Fruit fly (Drosophila melanogaster) whole organism, embryonic: ENCODE measurements around the gene Slh.

Source experiments
- CG1024 ChIP-seq: fragments of 200-800 bp; sonication (Bioruptor generic); IDR thresholded peaks from 2 replicates; pipeline ENCODE4 v1.3.6; 2022; ENCODE audit warnings: missing biosample characterization, missing genetic modification characterization
- CG11247 ChIP-seq: fragments of 200-800 bp; sonication (Bioruptor generic); IDR thresholded peaks from 2 replicates; pipeline ENCODE4 v1.3.6; 2022; ENCODE audit warnings: missing biosample characterization, missing genetic modification characterization
- CG13287 ChIP-seq: fragments of 200-800 bp; sonication (Bioruptor generic); IDR thresholded peaks from 2 replicates; pipeline ENCODE4 v1.3.6; 2022; ENCODE audit warnings: missing biosample characterization, missing genetic modification characterization; ENCODE audit not compliant: partially characterized antibody
- CG1603 ChIP-seq: fragments of 200-800 bp; sonication (Bioruptor generic); optimal IDR thresholded peaks from 2 replicates; lab custom pipeline; 2019; ENCODE audit warnings: missing biosample characterization, mild to moderate bottlenecking, missing genetic modification characterization, moderate library complexity
- CG17802 ChIP-seq: fragments of 200-800 bp; sonication (Bioruptor generic); optimal IDR thresholded peaks from 2 replicates; lab custom pipeline; 2018; ENCODE audit warnings: missing biosample characterization, mild to moderate bottlenecking, missing genetic modification characterization, moderate library complexity
- CG30020 ChIP-seq: fragments of 200-800 bp; optimal IDR thresholded peaks from 2 replicates; lab custom pipeline; 2019; ENCODE audit warnings: missing biosample characterization, mild to moderate bottlenecking, missing genetic modification characterization, moderate library complexity
- CG3163 ChIP-seq: fragments of 200-800 bp; sonication (Bioruptor generic); optimal IDR thresholded peaks from 3 replicates; lab custom pipeline; 2016; ENCODE audit warnings: missing biosample characterization, missing genetic modification characterization
- CG3407 ChIP-seq: fragments of 200-800 bp; sonication (Bioruptor generic); optimal IDR thresholded peaks from 2 replicates; lab custom pipeline; 2018; ENCODE audit warnings: missing biosample characterization, mild to moderate bottlenecking, missing genetic modification characterization
- CG34376 ChIP-seq: fragments of 200-800 bp; sonication (Bioruptor generic); optimal IDR thresholded peaks from 2 replicates; lab custom pipeline; 2018; ENCODE audit warnings: missing biosample characterization, mild to moderate bottlenecking, missing genetic modification characterization
- CG7357 ChIP-seq: fragments of 200-800 bp; sonication (Bioruptor generic); IDR thresholded peaks from 3 replicates; pipeline ENCODE4 v1.3.6; 2022; ENCODE audit warnings: missing biosample characterization, missing genetic modification characterization
- CG7786 ChIP-seq: fragments of 200-800 bp; sonication (Bioruptor generic); optimal IDR thresholded peaks from 2 replicates; lab custom pipeline; 2016; ENCODE audit warnings: missing biosample characterization, missing genetic modification characterization
- CG9609 ChIP-seq: fragments of 200-800 bp; sonication (Bioruptor generic); optimal IDR thresholded peaks from 3 replicates; lab custom pipeline; 2016; ENCODE audit warnings: missing biosample characterization, missing genetic modification characterization
- CG9797 ChIP-seq: fragments of 200-800 bp; sonication (Bioruptor generic); optimal IDR thresholded peaks from 3 replicates; lab custom pipeline; 2018; ENCODE audit warnings: missing biosample characterization, mild to moderate bottlenecking, missing genetic modification characterization
- CHES-1-like ChIP-seq: fragments of 200-800 bp; sonication (Bioruptor generic); optimal IDR thresholded peaks from 2 replicates; lab custom pipeline; 2016; ENCODE audit warnings: missing biosample characterization, missing genetic modification characterization
- D ChIP-seq, 2 experiments: fragments of 200-800 bp in 1 of 2; fragments of >200 bp in 1 of 2; sonication (Bioruptor generic) in 1 of 2; optimal IDR thresholded peaks; 2 replicates in 1 of 2; 3 replicates in 1 of 2; lab custom pipeline; 2017; ENCODE audit warnings: mild to moderate bottlenecking in 1 of 2, missing biosample characterization in 1 of 2, missing genetic modification characterization in 1 of 2, missing genetic modification reagents in 1 of 2
- D19A ChIP-seq: fragments of 200-800 bp; optimal IDR thresholded peaks from 3 replicates; lab custom pipeline; 2019; ENCODE audit warnings: missing biosample characterization, mild to moderate bottlenecking, missing genetic modification characterization, moderate library complexity
- Dek ChIP-seq: fragments of 200-800 bp; sonication (Bioruptor generic); optimal IDR thresholded peaks from 3 replicates; lab custom pipeline; 2019; ENCODE audit warnings: missing biosample characterization, mild to moderate bottlenecking, missing genetic modification characterization, moderate library complexity
- Dfd ChIP-seq, 2 experiments: fragments of >200 bp; optimal IDR thresholded peaks; 2 replicates each; lab custom pipeline; 2017; ENCODE audit warnings: missing biosample characterization in 2 of 2, missing genetic modification characterization in 2 of 2
- Dip2 ChIP-seq: fragments of 200-800 bp; sonication (Bioruptor generic); IDR thresholded peaks from 2 replicates; pipeline ENCODE4 v1.3.6; 2022; ENCODE audit warnings: missing biosample characterization, missing genetic modification characterization
- Doc3 ChIP-seq: fragments of 200-800 bp; sonication (Bioruptor generic); IDR thresholded peaks from 3 replicates; pipeline ENCODE4 v1.3.6; 2022; ENCODE audit warnings: missing biosample characterization, missing genetic modification characterization; ENCODE audit not compliant: partially characterized antibody
- Dp ChIP-seq: fragments of 200-800 bp; sonication (Bioruptor generic); optimal IDR thresholded peaks from 2 replicates; lab custom pipeline; 2018; ENCODE audit warnings: missing biosample characterization, mild to moderate bottlenecking, missing genetic modification characterization, moderate library complexity
- Drgx ChIP-seq: fragments of 200-800 bp; sonication (Bioruptor generic); IDR thresholded peaks from 2 replicates; pipeline ENCODE4 v1.3.6; 2022; ENCODE audit warnings: missing biosample characterization, missing genetic modification characterization
- Elba2 ChIP-seq: fragments of 200-800 bp; sonication (Bioruptor generic); optimal IDR thresholded peaks from 3 replicates; lab custom pipeline; 2016; ENCODE audit warnings: missing biosample characterization, missing genetic modification characterization
- Hmx ChIP-seq: fragments of 200-800 bp; sonication (Bioruptor generic); optimal IDR thresholded peaks from 2 replicates; lab custom pipeline; 2016; ENCODE audit warnings: missing biosample characterization, missing genetic modification characterization
- Max ChIP-seq: fragments of 200-800 bp; sonication (Bioruptor generic); optimal IDR thresholded peaks from 2 replicates; lab custom pipeline; 2016; ENCODE audit warnings: missing biosample characterization, mild to moderate bottlenecking, missing genetic modification characterization
- Ptx1 ChIP-seq: fragments of 200-800 bp; sonication (Bioruptor generic); IDR thresholded peaks from 2 replicates; pipeline ENCODE4 v1.3.6; 2022; ENCODE audit warnings: missing biosample characterization, missing genetic modification characterization
- Sox102F ChIP-seq: fragments of 200-800 bp; sonication (Bioruptor generic); optimal IDR thresholded peaks from 2 replicates; lab custom pipeline; 2018; ENCODE audit warnings: missing biosample characterization, mild to moderate bottlenecking, missing genetic modification characterization, moderate library complexity
- Spps ChIP-seq: fragments of 200-800 bp; sonication (Bioruptor generic); optimal IDR thresholded peaks from 2 replicates; lab custom pipeline; 2018; ENCODE audit warnings: missing biosample characterization, mild to moderate bottlenecking, missing genetic modification characterization
- Stat92E ChIP-seq, 3 experiments: fragments of >200 bp in 2 of 3; fragments of 200-800 bp in 1 of 3; sonication (Bioruptor generic) in 1 of 3; optimal IDR thresholded peaks; 2 replicates each; lab custom pipeline; 2017 to 2019; ENCODE audit warnings: missing biosample characterization in 3 of 3, missing genetic modification characterization in 3 of 3, mild to moderate bottlenecking in 1 of 3, moderate library complexity in 1 of 3
- TFAM ChIP-seq: fragments of 200-800 bp; sonication (Bioruptor generic); optimal IDR thresholded peaks from 2 replicates; lab custom pipeline; 2017; ENCODE audit warnings: missing biosample characterization, missing genetic modification characterization, inconsistent platforms
- al ChIP-seq: fragments of 200-800 bp; sonication (Bioruptor generic); IDR thresholded peaks from 2 replicates; pipeline ENCODE4 v1.3.6; 2022; ENCODE audit warnings: missing biosample characterization, missing genetic modification characterization
- ash1 ChIP-seq: fragments of 200-800 bp; sonication (Bioruptor generic); optimal IDR thresholded peaks from 2 replicates; lab custom pipeline; 2018; ENCODE audit warnings: missing biosample characterization, mild to moderate bottlenecking, missing genetic modification characterization
- az2 ChIP-seq: fragments of 200-800 bp; sonication (Bioruptor generic); optimal IDR thresholded peaks from 3 replicates; lab custom pipeline; 2016; ENCODE audit warnings: missing biosample characterization, missing genetic modification characterization
- chinmo ChIP-seq: fragments of 200-800 bp; sonication (Bioruptor generic); IDR thresholded peaks from 4 replicates; pipeline ENCODE4 v1.3.6; 2022; ENCODE audit warnings: missing biosample characterization, missing genetic modification characterization; ENCODE audit not compliant: partially characterized antibody
- ci ChIP-seq: fragments of 200-800 bp; sonication (Bioruptor generic); IDR thresholded peaks from 3 replicates; pipeline ENCODE4 v1.3.6; 2022; ENCODE audit warnings: missing biosample characterization, missing genetic modification characterization
- cwo ChIP-seq: fragments of 200-800 bp; sonication (Bioruptor generic); optimal IDR thresholded peaks from 3 replicates; lab custom pipeline; 2017; ENCODE audit warnings: missing biosample characterization, missing genetic modification characterization, mild to moderate bottlenecking, moderate library complexity, missing genetic modification reagents
- gem ChIP-seq: fragments of 200-800 bp; sonication (Bioruptor generic); optimal IDR thresholded peaks from 2 replicates; lab custom pipeline; 2019; ENCODE audit warnings: missing biosample characterization, mild to moderate bottlenecking, missing genetic modification characterization, moderate library complexity
- inv ChIP-seq: fragments of 200-800 bp; sonication (Bioruptor generic); IDR thresholded peaks from 2 replicates; pipeline ENCODE4 v1.3.6; 2022; ENCODE audit warnings: missing biosample characterization, missing genetic modification characterization; ENCODE audit not compliant: partially characterized antibody
- knrl ChIP-seq: fragments of 200-800 bp; sonication (Bioruptor generic); IDR thresholded peaks from 3 replicates; pipeline ENCODE4 v1.3.6; 2022; ENCODE audit warnings: missing biosample characterization, missing genetic modification characterization; ENCODE audit not compliant: partially characterized antibody
- mam ChIP-seq: fragments of 200-800 bp; sonication (Bioruptor generic); optimal IDR thresholded peaks from 3 replicates; lab custom pipeline; 2016; ENCODE audit warnings: missing biosample characterization, missing genetic modification characterization
- mld ChIP-seq: fragments of 200-800 bp; sonication (Bioruptor generic); IDR thresholded peaks from 3 replicates; pipeline ENCODE4 v1.3.6; 2022; ENCODE audit warnings: missing biosample characterization, missing genetic modification characterization; ENCODE audit not compliant: partially characterized antibody
- onecut ChIP-seq: fragments of 200-800 bp; sonication (Bioruptor generic); IDR thresholded peaks from 2 replicates; pipeline ENCODE4 v1.3.6; 2022; ENCODE audit warnings: missing biosample characterization, missing genetic modification characterization
- pb ChIP-seq: fragments of 200-800 bp; sonication (Bioruptor generic); optimal IDR thresholded peaks from 3 replicates; lab custom pipeline; 2016; ENCODE audit warnings: missing biosample characterization, missing genetic modification characterization
- stwl ChIP-seq: fragments of 200-800 bp; sonication (Bioruptor generic); optimal IDR thresholded peaks from 3 replicates; lab custom pipeline; 2018; ENCODE audit warnings: missing biosample characterization, mild to moderate bottlenecking, missing genetic modification characterization, moderate library complexity
- tll ChIP-seq, 2 experiments: fragments of 200-800 bp in 1 of 2; fragments of >200 bp in 1 of 2; sonication (Bioruptor generic) in 1 of 2; optimal IDR thresholded peaks; 2 replicates each; lab custom pipeline; 2017 to 2019; ENCODE audit warnings: missing biosample characterization in 2 of 2, missing genetic modification characterization in 2 of 2, mild to moderate bottlenecking in 1 of 2, moderate library complexity in 1 of 2
- tup ChIP-seq: fragments of 200-800 bp; sonication (Bioruptor generic); optimal IDR thresholded peaks from 2 replicates; lab custom pipeline; 2016; ENCODE audit warnings: missing biosample characterization, mild to moderate bottlenecking, missing genetic modification characterization, moderate library complexity

The Slh gene

dm6 chr2L:2492692-2493626, 488 bp upstream of the Slh start, which contains the start of gene oaf (continued):
- TF ChIP-seq Dp (GFP tag; lab: Kevin White, UChicago) (peak; percentile 58), az2 (GFP tag; lab: Kevin White, UChicago) (peak; percentile 49), Doc3 (GFP tag; lab: Robert Waterston, UW) (no peak), D (optimal IDR thresholded peaks at IDR 0.05; lab: Kevin White, UChicago) (peak; percentile 34), D (GFP tag; optimal IDR thresholded peaks at IDR 0.05; lab: Kevin White, UChicago) (no peak), CG3163 (GFP tag; lab: Kevin White, UChicago) (peak; percentile 7), tll (GFP tag; optimal IDR thresholded peaks at IDR 0.05; lab: Kevin White, UChicago) (peak in 1 of 2 experiments; percentile 94), mld (GFP tag; lab: Robert Waterston, UW) (no peak), onecut (GFP tag; lab: Robert Waterston, UW) (0 out of 2 replicates have a peak, but pooled peaks have one; percentile 4), Sox102F (GFP tag; lab: Kevin White, UChicago) (peak; percentile 40), CG13287 (GFP tag; lab: Robert Waterston, UW) (peak; percentile 49), Dfd (GFP tag; optimal IDR thresholded peaks at IDR 0.05; lab: Kevin White, UChicago) (peak in 1 of 2 experiments; percentile 16), CG30020 (tag; lab: Kevin White, UChicago) (peak; percentile 88), CG34376 (GFP tag; lab: Kevin White, UChicago) (peak; percentile 18), inv (GFP tag; lab: Robert Waterston, UW) (peak; percentile 32; the same call in 1 of the 2 replicates), CG1024 (GFP tag; lab: Robert Waterston, UW) (0 out of 2 replicates have a peak, but pooled peaks have one; percentile 42), Drgx (GFP tag; lab: Robert Waterston, UW) (peak; percentile 46; the same call in 1 of the 2 replicates), chinmo (GFP tag; lab: Robert Waterston, UW) (0 out of 4 replicates have a peak, but pooled peaks have one; percentile 14), mam (GFP tag; lab: Kevin White, UChicago) (peak; percentile 52), CG9797 (peak; percentile 100), Spps (no peak), CHES-1-like (GFP tag; lab: Kevin White, UChicago) (peak; percentile 14), ash1 (no peak), Stat92E (GFP tag; optimal IDR thresholded peaks at IDR 0.05; lab: Kevin White, UChicago) (peak in 2 of 3 experiments; percentile 16 to 60), CG3407 (GFP tag; lab: Kevin White, UChicago) (no peak), D19A (tag; lab: Kevin White, UChicago) (no peak), tup (peak; percentile 48), Max (peak; percentile 78), pb (GFP tag; lab: Kevin White, UChicago) (no peak), Hmx (no peak), stwl (tag; lab: Kevin White, UChicago) (peak; percentile 89), CG1603 (tag; lab: Kevin White, UChicago) (peak; percentile 92), Dek (tag; lab: Kevin White, UChicago) (peak; percentile 30), CG7786 (GFP tag; lab: Kevin White, UChicago) (peak; percentile 22), gem (tag; lab: Kevin White, UChicago) (peak; percentile 68), CG11247 (peak; percentile 32; the same call in 1 of the 2 replicates), knrl (peak; percentile 62; the same call in 1 of the 3 replicates), Elba2 (GFP tag; lab: Kevin White, UChicago) (peak; percentile 70), al (GFP tag; lab: Robert Waterston, UW) (no peak), ci (GFP tag; lab: Robert Waterston, UW) (peak; percentile 59), CG7357 (GFP tag; lab: Robert Waterston, UW) (peak; percentile 96), Ptx1 (GFP tag; lab: Robert Waterston, UW) (peak; percentile 59), TFAM (GFP tag; lab: Kevin White, UChicago) (no peak), cwo (peak; percentile 94), Dip2 (GFP tag; lab: Robert Waterston, UW) (no peak), CG9609 (GFP tag; lab: Kevin White, UChicago) (peak; percentile 19), CG17802 (tag; lab: Kevin White, UChicago) (peak; percentile 86)
